Worm (Caenorhabditis elegans): ENCODE data around the gene F56A8.9.

F56A8.9 gene

ce11 chrIII:13296289-13296874, 41.9 kb downstream of the F56A8.9 start, which contains the start of gene npp-18:
TSS of gene npp-18 (plus strand) at chrIII:13296853.
- TF ChIP-seq W03F9.2 (tag; optimal IDR thresholded peaks at IDR 0.05) = peak; percentile 43

ce11 chrIII:13298722-13299431, 44.4 kb downstream of the F56A8.9 start, which contains the start of gene pgm-2:
TSS of gene pgm-2 (plus strand) at chrIII:13299378.
- TF ChIP-seq W03F9.2 (tag; optimal IDR thresholded peaks at IDR 0.05) (no peak), dao-5 (tag; optimal IDR thresholded peaks at IDR 0.05) (no peak), him-1 (tag; optimal IDR thresholded peaks at IDR 0.05) (no peak)

ce11 chrIII:13301983-13302382, 47.5 kb downstream of the F56A8.9 start:
- TF ChIP-seq dao-5 (tag; optimal IDR thresholded peaks at IDR 0.05) = no peak
- TF ChIP-seq him-1 (tag; optimal IDR thresholded peaks at IDR 0.05) = no peak
- TF ChIP-seq W03F9.2 (tag; optimal IDR thresholded peaks at IDR 0.05) = no peak

ce11 chrIII:13302578-13302977, 48.1 kb downstream of the F56A8.9 start:
- no peak for TF ChIP-seq W03F9.2 (tag; optimal IDR thresholded peaks at IDR 0.05)
- TF ChIP-seq dao-5 (tag; optimal IDR thresholded peaks at IDR 0.05) = no peak
- no peak for TF ChIP-seq him-1 (tag; optimal IDR thresholded peaks at IDR 0.05)

- TF ChIP-seq him-1 (tag; optimal IDR thresholded peaks at IDR 0.05) = no peak
- no peak for TF ChIP-seq dao-5 (tag; optimal IDR thresholded peaks at IDR 0.05)
- no peak for TF ChIP-seq W03F9.2 (tag; optimal IDR thresholded peaks at IDR 0.05)
These were observed 51.1 kb downstream of the F56A8.9 start for ce11 chrIII:13305537-13305936.
